Worm (Caenorhabditis elegans): ENCODE results near the gene nhr-225.

DNA sequence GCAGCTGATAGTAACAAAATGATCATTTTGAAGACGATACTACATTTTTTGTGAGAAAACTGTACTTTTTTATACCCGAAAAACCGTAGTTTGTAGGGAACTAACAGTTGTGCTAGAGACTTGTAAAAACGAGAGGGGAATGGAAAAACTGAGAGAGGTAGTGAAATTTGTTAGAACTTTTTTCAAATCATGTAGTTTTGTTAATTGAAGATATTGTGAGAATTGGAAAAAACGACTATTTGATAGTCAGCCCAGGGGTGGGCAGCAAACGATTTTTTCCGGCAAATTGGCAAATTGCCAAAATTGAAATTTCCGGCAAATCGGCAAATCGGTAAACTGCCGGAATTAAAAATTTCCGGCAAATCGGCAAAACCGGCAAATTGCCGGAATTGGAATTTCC, 41.0 kb downstream of the nhr-225 start, which contains the start of gene cyp-33C6:
- TF ChIP-seq nhr-28 (tag; optimal IDR thresholded peaks at IDR 0.05) (no peak), mab-9 (GFP tag; IDR thresholded peaks at IDR 0.05) (no peak), pax-3 (tag; optimal IDR thresholded peaks at IDR 0.05) (no peak), ceh-90 (tag; optimal IDR thresholded peaks at IDR 0.05) (no peak), nhr-85 (tag) (no peak)

Data from whole organism, L1 larva.